Fruit fly (Drosophila melanogaster): ENCODE results near the gene Kah.

Kah gene

dm6 chr3L:539383-540088 lies 49.5 kb downstream of the Kah start:
- TF ChIP-seq CG8159 (tag; optimal IDR thresholded peaks at IDR 0.05) (peak; percentile 48), Pif1A (GFP tag; optimal IDR thresholded peaks at IDR 0.05) (peak; percentile 73), Snoo (tag; optimal IDR thresholded peaks at IDR 0.05) (peak; percentile 15), D1 (tag; optimal IDR thresholded peaks at IDR 0.05) (no peak), CG9948 (tag; optimal IDR thresholded peaks at IDR 0.05) (peak; percentile 23), CG13204 (GFP tag; optimal IDR thresholded peaks at IDR 0.05) (peak; percentile 74), CG12605 (GFP tag; IDR thresholded peaks at IDR 0.05) (peak; percentile 69; the same call in 1 of the 2 replicates), CG4496 (GFP tag; IDR thresholded peaks at IDR 0.05) (peak; percentile 60), rn (GFP tag; IDR thresholded peaks at IDR 0.05) (no peak), gl (tag; optimal IDR thresholded peaks at IDR 0.05) (peak; percentile 84), fd96Ca (GFP tag; IDR thresholded peaks at IDR 0.05) (peak; percentile 45; the same call in 1 of the 3 replicates), Pif1B (GFP tag; optimal IDR thresholded peaks at IDR 0.05) (peak; percentile 43), CG14655 (GFP tag; optimal IDR thresholded peaks at IDR 0.05) (peak; percentile 74), CG8301 (tag; optimal IDR thresholded peaks at IDR 0.05) (peak; percentile 60), Ets98B (GFP tag; IDR thresholded peaks at IDR 0.05) (no peak; the same call in 1 of the 2 replicates), CG32121 (GFP tag; IDR thresholded peaks at IDR 0.05) (0 out of 2 replicates have a peak, but pooled peaks have one; percentile 15), CG34367 (tag; optimal IDR thresholded peaks at IDR 0.05) (peak; percentile 53), CG10348 (GFP tag; IDR thresholded peaks at IDR 0.05) (no peak), CG15710 (tag; optimal IDR thresholded peaks at IDR 0.05) (peak; percentile 46), CG17806 (tag; optimal IDR thresholded peaks at IDR 0.05) (peak; percentile 27), EcR (GFP tag; optimal IDR thresholded peaks at IDR 0.05) (peak; percentile 7)

- no peak for TF ChIP-seq rn (GFP tag; IDR thresholded peaks at IDR 0.05)
- TF ChIP-seq Ets98B (GFP tag; IDR thresholded peaks at IDR 0.05), result no peak
- TF ChIP-seq CG14655 (GFP tag; optimal IDR thresholded peaks at IDR 0.05), result no peak
- no peak for TF ChIP-seq Pif1A (GFP tag; optimal IDR thresholded peaks at IDR 0.05)
- TF ChIP-seq CG12605 (GFP tag; IDR thresholded peaks at IDR 0.05), result no peak
- TF ChIP-seq CG4496 (GFP tag; IDR thresholded peaks at IDR 0.05), result no peak
- no peak for TF ChIP-seq D1 (tag; optimal IDR thresholded peaks at IDR 0.05)
- no peak for TF ChIP-seq CG9948 (tag; optimal IDR thresholded peaks at IDR 0.05)
- TF ChIP-seq gl (tag; optimal IDR thresholded peaks at IDR 0.05), result no peak
- TF ChIP-seq CG32121 (GFP tag; IDR thresholded peaks at IDR 0.05), result no peak
- TF ChIP-seq fd96Ca (GFP tag; IDR thresholded peaks at IDR 0.05), result no peak
- TF ChIP-seq CG34367 (tag; optimal IDR thresholded peaks at IDR 0.05), result no peak
- no peak for TF ChIP-seq CG15710 (tag; optimal IDR thresholded peaks at IDR 0.05)
- TF ChIP-seq EcR (GFP tag; optimal IDR thresholded peaks at IDR 0.05), result no peak
- TF ChIP-seq CG13204 (GFP tag; optimal IDR thresholded peaks at IDR 0.05), result no peak
Measured at dm6 chr3L:536104-536503, 53.0 kb downstream of the Kah start.

- TF ChIP-seq gl (tag; optimal IDR thresholded peaks at IDR 0.05) (no peak), CG8301 (tag; optimal IDR thresholded peaks at IDR 0.05) (peak; percentile 22), CG32121 (GFP tag; IDR thresholded peaks at IDR 0.05) (peak; percentile 12; the same call in 1 of the 2 replicates), CG10348 (GFP tag; IDR thresholded peaks at IDR 0.05) (no peak), fd96Ca (GFP tag; IDR thresholded peaks at IDR 0.05) (peak; percentile 59; the same call in 2 of the 3 replicates), Pif1A (GFP tag; optimal IDR thresholded peaks at IDR 0.05) (peak; percentile 30), Ets98B (GFP tag; IDR thresholded peaks at IDR 0.05) (peak; percentile 34; the same call in 1 of the 2 replicates), CG14655 (GFP tag; optimal IDR thresholded peaks at IDR 0.05) (peak; percentile 39), CG9948 (tag; optimal IDR thresholded peaks at IDR 0.05) (peak; percentile 13), CG17806 (tag; optimal IDR thresholded peaks at IDR 0.05) (no peak)
Measured at dm6 chr3L:533807-534206, 55.3 kb downstream of the Kah start.
